Worm (Caenorhabditis elegans): ENCODE data around the gene srh-304.

- TF ChIP-seq unc-62 (GFP tag; optimal IDR thresholded peaks at IDR 0.05) (no peak), mcd-1 (GFP tag; IDR thresholded peaks at IDR 0.05) (no peak), Y53G8AR.9 (GFP tag; conservative IDR thresholded peaks at IDR 0.05) (no peak), bed-1 (GFP tag; IDR thresholded peaks at IDR 0.05) (no peak), tbx-9 (tag; optimal IDR thresholded peaks at IDR 0.05; ENCODE audit: borderline replicate concordance) (no peak), let-526 (GFP tag; IDR thresholded peaks at IDR 0.05) (no peak)
These were observed 25.9 kb upstream of the srh-304 start, which contains the start of the genes Y94A7B.11 and srh-292 for ce11 chrV:17802519-17802918.

Measured in whole organism, young adult.